Worm (Caenorhabditis elegans): Measurements from ENCODE around the gene ZK512.8.

- no peak for TF ChIP-seq W03F9.2 (tag; optimal IDR thresholded peaks at IDR 0.05)
- no peak for TF ChIP-seq him-1 (tag; optimal IDR thresholded peaks at IDR 0.05)
- no peak for TF ChIP-seq dao-5 (tag; optimal IDR thresholded peaks at IDR 0.05)
Observed at ce11 chrIII:9173239-9173638, 27.4 kb downstream of the ZK512.8 start.
